Worm (Caenorhabditis elegans) whole organism, young adult: ENCODE data around the gene srh-138.

Experiments
- Y53G8AR.9 ChIP-seq: fragments of 200-800 bp; sonication (Bioruptor generic); conservative IDR thresholded peaks from 2 replicates; pipeline ENCODE4 v1.3.6; 2022; ENCODE audit warnings: missing genetic modification reagents, missing genetic modification characterization, missing compliant biosample characterization
- ama-1 ChIP-seq, 3 experiments: fragments of 150-350 bp in 1 of 3; sonication (generic microtip) in 2 of 3; optimal IDR thresholded peaks; 2 replicates each; lab custom pipeline; 2014 to 2018; ENCODE audit warnings: missing biosample characterization in 2 of 3, missing genetic modification characterization in 2 of 3, missing genetic modification reagents in 2 of 3
- cebp-1 ChIP-seq, 2 experiments: fragments of 200-800 bp in 1 of 2; sonication (Bioruptor generic) in 1 of 2; sonication (generic microtip) in 1 of 2; IDR thresholded peaks in 1 of 2; optimal IDR thresholded peaks in 1 of 2; 2 replicates each; pipeline versions ENCODE4 v1.3.6 to Lab custom; 2017 to 2022; ENCODE audit warnings: missing compliant biosample characterization in 2 of 2, missing genetic modification characterization in 2 of 2, mild to moderate bottlenecking in 1 of 2, missing genetic modification reagents in 1 of 2, moderate library complexity in 1 of 2
- chd-7 ChIP-seq: sonication (generic microtip); optimal IDR thresholded peaks from 2 replicates; lab custom pipeline; 2016; ENCODE audit warnings: mild to moderate bottlenecking, missing genetic modification characterization, moderate library complexity, missing compliant biosample characterization
- dpl-1 ChIP-seq: fragments of 150-350 bp; optimal IDR thresholded peaks from 2 replicates; lab custom pipeline; 2014; ENCODE audit warnings: missing biosample characterization, missing genetic modification reagents, missing genetic modification characterization
- egl-44 ChIP-seq: fragments of 200-800 bp; sonication (Bioruptor generic); IDR thresholded peaks from 2 replicates; pipeline ENCODE4 v1.3.6; 2022; ENCODE audit warnings: missing genetic modification reagents, missing genetic modification characterization, missing compliant biosample characterization
- gei-17 ChIP-seq: fragments of 200-800 bp; sonication (Bioruptor generic); optimal IDR thresholded peaks from 2 replicates; lab custom pipeline; 2018; ENCODE audit warnings: mild to moderate bottlenecking, missing genetic modification characterization, missing compliant biosample characterization
- hmg-20 ChIP-seq: fragments of 200-800 bp; sonication (Bioruptor generic); IDR thresholded peaks from 2 replicates; pipeline ENCODE4 v1.3.6; 2022; ENCODE audit warnings: missing genetic modification reagents, missing genetic modification characterization, missing compliant biosample characterization
- pbrm-1 ChIP-seq: fragments of 200-800 bp; sonication (Bioruptor generic); IDR thresholded peaks from 2 replicates; pipeline ENCODE4 v1.3.6; 2022; ENCODE audit warnings: missing genetic modification reagents, missing genetic modification characterization, missing compliant biosample characterization
- pha-4 ChIP-seq: fragments of 150-350 bp; sonication (generic microtip); optimal IDR thresholded peaks from 2 replicates; lab custom pipeline; 2014; ENCODE audit warnings: missing biosample characterization, missing genetic modification reagents, missing genetic modification characterization
- unc-62 ChIP-seq: fragments of 150-350 bp; optimal IDR thresholded peaks from 2 replicates; lab custom pipeline; 2014; ENCODE audit warnings: missing biosample characterization, missing genetic modification reagents, missing genetic modification characterization

- no peak for TF ChIP-seq unc-62 (GFP tag; lab: Kevin White, UChicago)
- TF ChIP-seq ama-1 (optimal IDR thresholded peaks at IDR 0.05; lab: Kevin White, UChicago): no peak
- no peak for TF ChIP-seq ama-1 (GFP tag; optimal IDR thresholded peaks at IDR 0.05; lab: Kevin White, UChicago)
- no peak for TF ChIP-seq chd-7 (tag; lab: Kevin White, UChicago)
- TF ChIP-seq gei-17 (GFP tag; lab: Kevin White, UChicago): no peak
- no peak for TF ChIP-seq cebp-1 (GFP tag; IDR thresholded peaks at IDR 0.05; lab: Robert Waterston, UW)
- TF ChIP-seq cebp-1 (tag; optimal IDR thresholded peaks at IDR 0.05; lab: Kevin White, UChicago): no peak
- no peak for TF ChIP-seq egl-44
- TF ChIP-seq pbrm-1: no peak
- TF ChIP-seq Y53G8AR.9 (GFP tag; lab: Robert Waterston, UW): no peak
- TF ChIP-seq pha-4 (tag; lab: Kevin White, UChicago): no peak
- TF ChIP-seq dpl-1 (GFP tag; lab: Kevin White, UChicago): no peak
- TF ChIP-seq hmg-20 (GFP tag; lab: Robert Waterston, UW): no peak
These were observed 25.1 kb downstream of the srh-138 start, which contains the start of gene T08G3.6 for ce11 chrV:16445676-16446075.
